Worm (Caenorhabditis elegans) whole organism, L4 larva: ENCODE results near the gene F57A10.2.
A peak's percentile ranks its signal among the peaks of the same experiment; 100 is the strongest.

ENCODE experiments used
- F26F4.8 ChIP-seq: fragments of 200-800 bp; sonication (Bioruptor generic); conservative IDR thresholded peaks from 2 replicates; pipeline ENCODE4 v1.3.6; 2022; ENCODE audit warnings: missing genetic modification characterization, missing compliant biosample characterization
- F37D6.2 ChIP-seq: sonication (generic microtip); optimal IDR thresholded peaks from 2 replicates; lab custom pipeline; 2016; ENCODE audit warnings: mild to moderate bottlenecking, missing genetic modification characterization, missing compliant biosample characterization
- F49E8.2 ChIP-seq: sonication (generic microtip); optimal IDR thresholded peaks from 2 replicates; lab custom pipeline; 2016; ENCODE audit warnings: missing compliant biosample characterization, mild to moderate bottlenecking, missing genetic modification characterization, borderline replicate concordance
- ZK546.5 ChIP-seq, 2 experiments: sonication (generic microtip); optimal IDR thresholded peaks; 2 replicates each; lab custom pipeline; 2017; ENCODE audit warnings: missing biosample characterization in 2 of 2, missing genetic modification characterization in 2 of 2
- aha-1 ChIP-seq: fragments of 150-350 bp; peaks from one replicate; lab custom pipeline; 2014; ENCODE audit warnings: missing biosample characterization, missing genetic modification characterization
- ceh-20 ChIP-seq: fragments of 200-800 bp; sonication (Bioruptor generic); IDR thresholded peaks from 2 replicates; pipeline ENCODE4 v1.3.6; 2022; ENCODE audit warnings: missing genetic modification reagents, missing genetic modification characterization, missing compliant biosample characterization
- ceh-32 ChIP-seq: sonication (generic microtip); optimal IDR thresholded peaks from 2 replicates; lab custom pipeline; 2016; ENCODE audit warnings: mild to moderate bottlenecking, missing genetic modification characterization, missing compliant biosample characterization; ENCODE audit not compliant: poor library complexity
- ceh-44 ChIP-seq: fragments of 200-800 bp; sonication (Bioruptor generic); IDR thresholded peaks from 2 replicates; pipeline ENCODE4 v1.3.6; 2022; ENCODE audit warnings: missing genetic modification reagents, missing genetic modification characterization, missing compliant biosample characterization
- cey-2 ChIP-seq: sonication (generic microtip); optimal IDR thresholded peaks from 3 replicates; lab custom pipeline; 2017; ENCODE audit warnings: missing genetic modification characterization, mild to moderate bottlenecking, missing compliant biosample characterization, antibody characterized with exemption, borderline replicate concordance; ENCODE audit not compliant: insufficient read depth
- daf-8 ChIP-seq: fragments of 200-800 bp; sonication (Bioruptor generic); IDR thresholded peaks from 2 replicates; pipeline ENCODE4 v1.3.6; 2022; ENCODE audit warnings: missing genetic modification characterization, missing compliant biosample characterization
- dmd-8 ChIP-seq: fragments of 200-800 bp; sonication (Bioruptor generic); IDR thresholded peaks from 2 replicates; pipeline ENCODE4 v1.3.6; 2022; ENCODE audit warnings: missing genetic modification characterization, missing compliant biosample characterization
- egl-43 ChIP-seq: fragments of 200-800 bp; sonication (Bioruptor generic); IDR thresholded peaks from 2 replicates; pipeline ENCODE4 v1.3.6; 2022; ENCODE audit warnings: missing genetic modification reagents, missing genetic modification characterization, missing compliant biosample characterization
- gei-8 ChIP-seq: fragments of 200-800 bp; sonication (Bioruptor generic); optimal IDR thresholded peaks from 2 replicates; lab custom pipeline; 2018; ENCODE audit warnings: mild to moderate bottlenecking, missing genetic modification characterization, missing compliant biosample characterization
- hif-1 ChIP-seq, 2 experiments: sonication (generic microtip); optimal IDR thresholded peaks; 2 replicates each; lab custom pipeline; 2016 to 2017; ENCODE audit warnings: missing compliant biosample characterization in 2 of 2, missing genetic modification characterization in 2 of 2, missing genetic modification reagents in 2 of 2, missing genotype in 2 of 2, mild to moderate bottlenecking in 1 of 2
- hlh-11 ChIP-seq: fragments of 200-800 bp; sonication (Bioruptor generic); optimal IDR thresholded peaks from 2 replicates; lab custom pipeline; 2018; ENCODE audit warnings: mild to moderate bottlenecking, missing genetic modification characterization, missing compliant biosample characterization
- hlh-30 ChIP-seq: sonication (generic microtip); optimal IDR thresholded peaks from 2 replicates; lab custom pipeline; 2017; ENCODE audit warnings: antibody characterized with exemption, mild to moderate bottlenecking, missing genetic modification characterization, missing compliant biosample characterization; ENCODE audit not compliant: insufficient read depth
- hmg-1.1 ChIP-seq: fragments of 200-800 bp; sonication (Bioruptor generic); IDR thresholded peaks from 2 replicates; pipeline ENCODE4 v1.3.6; 2022; ENCODE audit warnings: missing genetic modification reagents, missing genetic modification characterization, missing compliant biosample characterization
- lin-29 ChIP-seq: fragments of 200-800 bp; sonication (Bioruptor generic); IDR thresholded peaks from 2 replicates; pipeline ENCODE4 v1.3.6; 2022; ENCODE audit warnings: missing genetic modification reagents, missing genetic modification characterization, missing compliant biosample characterization
- nhr-41 ChIP-seq: fragments of 200-800 bp; sonication (Bioruptor generic); IDR thresholded peaks from 2 replicates; pipeline ENCODE4 v1.3.6; 2022; ENCODE audit warnings: missing genetic modification reagents, missing genetic modification characterization, missing compliant biosample characterization
- nhr-48 ChIP-seq: sonication (generic microtip); optimal IDR thresholded peaks from 2 replicates; lab custom pipeline; 2016; ENCODE audit warnings: mild to moderate bottlenecking, missing genetic modification characterization, missing compliant biosample characterization
- nhr-76 ChIP-seq: fragments of 150-350 bp; optimal IDR thresholded peaks from 2 replicates; lab custom pipeline; 2014; ENCODE audit warnings: missing biosample characterization, missing genetic modification characterization
- pha-4 ChIP-seq, 2 experiments: fragments of 150-350 bp in 1 of 2; fragments of 200-800 bp in 1 of 2; sonication (Bioruptor generic) in 1 of 2; IDR thresholded peaks in 1 of 2; optimal IDR thresholded peaks in 1 of 2; 2 replicates each; pipeline versions ENCODE4 v1.3.6 to Lab custom; 2014 to 2022; ENCODE audit warnings: missing genetic modification characterization in 2 of 2, missing genetic modification reagents in 2 of 2, missing biosample characterization in 1 of 2, missing compliant biosample characterization in 1 of 2
- sdz-12 ChIP-seq: fragments of 200-800 bp; sonication (Bioruptor generic); optimal IDR thresholded peaks from 2 replicates; lab custom pipeline; 2018; ENCODE audit warnings: mild to moderate bottlenecking, missing genetic modification characterization, missing compliant biosample characterization
- skn-1 ChIP-seq: fragments of 150-350 bp; optimal IDR thresholded peaks from 2 replicates; lab custom pipeline; 2014; ENCODE audit warnings: missing biosample characterization, missing genetic modification characterization
- spr-1 ChIP-seq: sonication (generic microtip); optimal IDR thresholded peaks from 2 replicates; lab custom pipeline; 2016; ENCODE audit warnings: mild to moderate bottlenecking, missing genetic modification characterization, missing compliant biosample characterization
- unc-62 ChIP-seq, 3 experiments: fragments of 150-350 bp in 1 of 3; sonication (generic microtip); optimal IDR thresholded peaks in 2 of 3; peaks in 1 of 3; 1 replicate in 1 of 3; 2 replicates in 2 of 3; lab custom pipeline; 2014 to 2017; ENCODE audit warnings: missing biosample characterization in 3 of 3, missing genetic modification characterization in 3 of 3, missing genetic modification reagents in 3 of 3, missing genotype in 1 of 3
- zag-1 ChIP-seq: fragments of 150-350 bp; optimal IDR thresholded peaks from 2 replicates; lab custom pipeline; 2014; ENCODE audit warnings: missing biosample characterization, missing genetic modification characterization
- zfp-2 ChIP-seq: sonication (generic microtip); optimal IDR thresholded peaks from 2 replicates; lab custom pipeline; 2016; ENCODE audit warnings: mild to moderate bottlenecking, missing genetic modification characterization, missing compliant biosample characterization

Gene F57A10.2

ce11 chrV:15766122-15766594 is at the start of gene F57A10.2, which contains the start of gene haf-3 (continued):
- TF ChIP-seq ceh-32 (tag; lab: Kevin White, UChicago) = peak; percentile 38
- TF ChIP-seq spr-1 (tag; lab: Kevin White, UChicago) = peak; percentile 78
- no peak for TF ChIP-seq zag-1 (tag; lab: Kevin White, UChicago)
- peak; percentile 82 for TF ChIP-seq hlh-11

- TF ChIP-seq gei-8 (GFP tag; lab: Kevin White, UChicago) (no peak), ZK546.5 (tag; optimal IDR thresholded peaks at IDR 0.05; lab: Kevin White, UChicago) (no peak), ceh-20 (GFP tag; lab: Robert Waterston, UW) (no peak), daf-8 (no peak), zfp-2 (tag; lab: Kevin White, UChicago) (no peak), F26F4.8 (GFP tag; lab: Robert Waterston, UW) (no peak), pha-4 (GFP tag; IDR thresholded peaks at IDR 0.05; lab: Robert Waterston, UW) (no peak), pha-4 (tag; optimal IDR thresholded peaks at IDR 0.05; lab: Kevin White, UChicago) (no peak), nhr-76 (tag; lab: Kevin White, UChicago) (no peak), ceh-44 (no peak)
These were observed 49.7 kb upstream of the F57A10.2 start, which contains the start of gene Y6E2A.4 for ce11 chrV:15716679-15717078. Gene Y6E2A.4 (minus strand): TSS chrV:15716779.

- TF ChIP-seq cey-2 (tag; lab: Kevin White, UChicago) (no peak), unc-62 (GFP tag; optimal IDR thresholded peaks at IDR 0.05 in 1 of 2; lab: Kevin White, UChicago) (peak in 1 of 2 experiments; percentile 18), unc-62 (tag; optimal IDR thresholded peaks at IDR 0.05; lab: Kevin White, UChicago) (no peak), zag-1 (tag; lab: Kevin White, UChicago) (no peak), daf-8 (no peak)
These were observed 47.8 kb upstream of the F57A10.2 start, which contains the start of gene Y6E2A.5 for ce11 chrV:15718562-15718961. Gene Y6E2A.5 (minus strand): TSS chrV:15718662.

- TF ChIP-seq hif-1 (tag; optimal IDR thresholded peaks at IDR 0.05; lab: Kevin White, UChicago) (no peak), skn-1 (tag; lab: Kevin White, UChicago) (no peak), nhr-41 (GFP tag; lab: Robert Waterston, UW) (no peak), ZK546.5 (tag; optimal IDR thresholded peaks at IDR 0.05; lab: Kevin White, UChicago) (no peak), sdz-12 (GFP tag; lab: Kevin White, UChicago) (no peak), hlh-30 (tag; lab: Kevin White, UChicago) (no peak), egl-43 (no peak)
These were observed 46.8 kb upstream of the F57A10.2 start, which contains the start of gene Y6E2A.7 for ce11 chrV:15719570-15719969. Gene Y6E2A.7 (plus strand): TSS chrV:15719870.

ce11 chrV:15721431-15721830 is 44.9 kb upstream of the F57A10.2 start:
- TF ChIP-seq F49E8.2 (tag; lab: Kevin White, UChicago) = no peak
- peak; percentile 24 for TF ChIP-seq aha-1 (tag; lab: Kevin White, UChicago)

- TF ChIP-seq hlh-11 (no peak), hmg-1.1 (no peak), F37D6.2 (tag; lab: Kevin White, UChicago) (no peak), ZK546.5 (tag; optimal IDR thresholded peaks at IDR 0.05; lab: Kevin White, UChicago) (no peak), nhr-48 (tag; lab: Kevin White, UChicago) (no peak), lin-29 (GFP tag; lab: Robert Waterston, UW) (no peak), dmd-8 (no peak)
These were observed 44.5 kb upstream of the F57A10.2 start, which contains the start of gene srh-140 for ce11 chrV:15721888-15722287. Gene srh-140 (plus strand): TSS chrV:15722188.
